Worm (Caenorhabditis elegans): ENCODE results near the gene gcy-13.

The gcy-13 gene

DNA sequence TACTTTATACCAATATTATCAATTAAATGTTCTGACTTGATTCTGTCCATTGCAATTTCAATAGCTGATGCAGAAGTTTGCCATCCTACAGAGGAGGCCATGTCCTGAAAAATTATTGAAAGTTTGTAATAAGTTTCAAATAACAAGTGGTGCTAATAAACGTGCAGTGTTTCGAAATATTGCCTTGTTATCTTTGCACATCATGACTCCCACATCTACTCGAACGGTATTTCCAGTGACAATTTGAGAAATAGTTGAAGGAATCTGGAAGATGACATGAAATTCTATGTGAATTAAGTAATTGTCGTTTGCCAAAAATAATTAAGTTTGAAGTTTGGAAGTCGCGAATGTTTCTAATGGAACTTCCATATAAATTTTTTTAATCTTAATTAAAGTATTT lies at the start of gene gcy-13:
Gene gcy-13, minus strand, starts transcription at position 101 of the 400 bp plus-strand sequence.
- TF ChIP-seq unc-39 (tag; optimal IDR thresholded peaks at IDR 0.05): no peak
- TF ChIP-seq ceh-32 (tag; optimal IDR thresholded peaks at IDR 0.05; ENCODE audit: poor library complexity): no peak
- TF ChIP-seq lin-39 (tag; optimal IDR thresholded peaks at IDR 0.05): no peak
- no peak for TF ChIP-seq F37D6.2 (tag; optimal IDR thresholded peaks at IDR 0.05)
- TF ChIP-seq mes-2 (tag; optimal IDR thresholded peaks at IDR 0.05; ENCODE audit: poor library complexity, severe bottlenecking): no peak
- no peak for TF ChIP-seq ceh-20 (GFP tag; IDR thresholded peaks at IDR 0.05)
- TF ChIP-seq ztf-11 (tag; optimal IDR thresholded peaks at IDR 0.05): no peak
- no peak for TF ChIP-seq lin-13 (GFP tag; optimal IDR thresholded peaks at IDR 0.05)
- no peak for TF ChIP-seq nhr-6 (tag; optimal IDR thresholded peaks at IDR 0.05)
- no peak for TF ChIP-seq nhr-102 (tag; optimal IDR thresholded peaks at IDR 0.05)
- TF ChIP-seq D1046.2 (GFP tag; IDR thresholded peaks at IDR 0.05): no peak
- TF ChIP-seq tag-97 (GFP tag; IDR thresholded peaks at IDR 0.05): no peak
- no peak for TF ChIP-seq ZK337.2 (GFP tag; IDR thresholded peaks at IDR 0.05)
- no peak for TF ChIP-seq ZK546.5 (tag; optimal IDR thresholded peaks at IDR 0.05)
- no peak for TF ChIP-seq spr-3 (GFP tag; optimal IDR thresholded peaks at IDR 0.05)
- no peak for TF ChIP-seq cey-2 (tag; optimal IDR thresholded peaks at IDR 0.05; ENCODE audit: borderline replicate concordance, insufficient read depth)
- TF ChIP-seq hif-1 (tag; optimal IDR thresholded peaks at IDR 0.05): no peak
- no peak for TF ChIP-seq php-3 (GFP tag; IDR thresholded peaks at IDR 0.05)
- TF ChIP-seq lin-1 (GFP tag; IDR thresholded peaks at IDR 0.05): no peak
- no peak for TF ChIP-seq rbr-2 (tag; optimal IDR thresholded peaks at IDR 0.05)

DNA sequence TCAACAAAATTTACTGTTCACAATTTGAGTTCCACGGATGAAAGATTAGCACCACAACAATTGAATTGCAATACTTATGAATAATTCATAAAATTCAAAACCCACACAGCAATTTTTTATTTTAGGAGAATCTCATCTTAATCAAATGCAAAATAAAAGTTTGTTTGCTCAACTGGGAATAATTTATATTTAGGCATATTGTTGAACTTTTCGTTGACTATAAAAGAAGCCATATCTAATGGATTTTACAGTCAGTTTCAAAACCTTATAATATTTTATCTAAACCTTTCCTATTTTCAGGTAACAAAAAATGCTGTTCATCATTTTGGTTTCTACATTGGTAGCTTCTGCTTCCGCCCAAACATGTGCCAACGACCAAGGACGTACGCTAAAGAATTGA lies 49.0 kb upstream of the gcy-13 start, which contains the start of gene C54D10.3:
Gene C54D10.3, plus strand, starts transcription at position 301 of the 400 bp plus-strand sequence.
- peak in 1 of 2 experiments; percentile 87 for TF ChIP-seq unc-62 (GFP tag; optimal IDR thresholded peaks at IDR 0.05 in 1 of 2)
- no peak for TF ChIP-seq unc-62 (tag; optimal IDR thresholded peaks at IDR 0.05)
- TF ChIP-seq F26F4.8 (GFP tag; conservative IDR thresholded peaks at IDR 0.05): no peak

DNA sequence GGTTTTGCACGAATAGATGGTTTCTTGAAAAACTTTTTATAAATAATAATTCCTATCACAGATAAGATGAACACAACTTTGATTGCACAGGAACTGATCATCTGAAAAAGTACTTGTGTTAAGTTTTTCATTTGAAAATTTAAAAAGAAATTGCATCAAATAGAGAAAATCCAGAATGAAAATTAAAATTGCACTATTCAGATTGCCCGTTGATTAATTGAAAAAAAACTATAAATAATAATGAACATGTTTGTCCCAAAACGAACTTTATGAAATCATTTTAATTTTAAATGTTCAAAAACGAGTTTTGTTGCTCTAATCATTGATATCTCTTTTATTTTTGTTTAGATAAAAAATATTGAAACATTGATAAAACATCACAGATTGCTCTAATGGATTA lies 47.9 kb upstream of the gcy-13 start, which contains the start of gene cdr-3:
Gene cdr-3, minus strand, starts transcription at position 101 of the 400 bp plus-strand sequence.
- no peak for TF ChIP-seq snpc-4 (tag; optimal IDR thresholded peaks at IDR 0.05)

DNA sequence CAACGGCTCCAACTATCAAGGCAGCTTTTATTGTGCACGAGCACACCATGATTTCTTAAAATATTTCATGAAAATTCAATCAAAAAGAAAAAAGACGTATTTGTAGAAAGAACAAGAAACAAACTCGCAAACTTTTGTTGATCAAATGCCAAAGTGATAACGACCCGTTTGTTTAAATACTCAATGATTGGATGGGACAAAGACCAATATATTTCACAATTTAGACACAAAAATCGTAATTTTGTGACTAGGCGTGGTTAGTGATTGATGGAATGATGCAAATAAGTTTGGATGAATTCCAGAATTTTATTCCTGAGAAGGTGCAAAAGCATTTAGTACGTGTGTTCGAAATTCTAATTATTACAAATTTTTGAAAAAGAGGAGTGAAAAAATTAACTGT lies 46.3 kb upstream of the gcy-13 start, which contains the start of gene cdr-2:
Gene cdr-2, minus strand, starts transcription at position 54 of the 400 bp plus-strand sequence.
- TF ChIP-seq nhr-11 (tag; optimal IDR thresholded peaks at IDR 0.05) (no peak), vab-7 (GFP tag; IDR thresholded peaks at IDR 0.05) (no peak), daf-16 (GFP tag; optimal IDR thresholded peaks at IDR 0.05) (no peak), daf-16 (tag; optimal IDR thresholded peaks at IDR 0.05) (peak; percentile 63), nhr-77 (tag; optimal IDR thresholded peaks at IDR 0.05) (peak; percentile 23), nhr-28 (tag; optimal IDR thresholded peaks at IDR 0.05) (peak; percentile 70), dmd-6 (GFP tag; IDR thresholded peaks at IDR 0.05) (peak; percentile 77), pqm-1 (tag; optimal IDR thresholded peaks at IDR 0.05) (peak; percentile 61), dve-1 (tag; optimal IDR thresholded peaks at IDR 0.05; ENCODE audit: insufficient read depth) (peak; percentile 47)

DNA sequence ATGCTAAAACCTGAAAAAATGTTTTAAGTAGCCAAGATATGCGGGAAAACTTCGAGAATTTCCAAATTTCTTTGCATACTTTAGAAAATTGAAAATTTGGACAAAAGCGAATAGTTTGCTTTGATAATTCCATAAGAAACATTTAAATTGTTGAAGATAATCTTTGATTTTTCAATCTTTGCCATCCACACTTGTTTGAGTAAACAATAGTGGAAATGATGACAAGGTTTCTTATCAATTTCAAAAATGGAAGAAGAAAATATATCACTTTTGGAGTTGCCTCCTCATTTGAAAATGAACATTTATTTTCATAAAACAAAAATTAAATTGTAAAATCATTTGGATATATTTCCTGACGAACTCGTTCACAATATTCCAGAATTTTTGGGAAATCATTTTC lies 45.0 kb upstream of the gcy-13 start:
- TF ChIP-seq nhr-28 (tag; optimal IDR thresholded peaks at IDR 0.05) (peak; percentile 16), lsy-2 (tag; optimal IDR thresholded peaks at IDR 0.05) (no peak), F10B5.3 (tag; optimal IDR thresholded peaks at IDR 0.05) (no peak), pqm-1 (tag; optimal IDR thresholded peaks at IDR 0.05) (peak; percentile 55), ama-1 (optimal IDR thresholded peaks at IDR 0.05) (no peak), daf-16 (GFP tag; optimal IDR thresholded peaks at IDR 0.05) (no peak), daf-16 (tag; optimal IDR thresholded peaks at IDR 0.05) (peak; percentile 65), mdt-29 (GFP tag; IDR thresholded peaks at IDR 0.05) (no peak), dve-1 (tag; optimal IDR thresholded peaks at IDR 0.05; ENCODE audit: insufficient read depth) (peak; percentile 26), lin-15B (tag; optimal IDR thresholded peaks at IDR 0.05) (no peak), ctbp-1 (GFP tag; IDR thresholded peaks at IDR 0.05) (no peak), unc-62 (GFP tag; optimal IDR thresholded peaks at IDR 0.05 in 1 of 2) (no peak), unc-62 (tag; optimal IDR thresholded peaks at IDR 0.05) (no peak)

Data from whole organism, L4 larva.